Fruit fly (Drosophila melanogaster) whole organism, embryonic: ENCODE data around the gene CG33552.
A peak's percentile ranks its signal among the peaks of the same experiment; 100 is the strongest.

Source experiments
- CG10267 ChIP-seq: fragments of 200-800 bp; sonication (Bioruptor generic); optimal IDR thresholded peaks from 2 replicates; lab custom pipeline; 2018; ENCODE audit warnings: missing biosample characterization, mild to moderate bottlenecking, missing genetic modification characterization, moderate library complexity
- CG18599 ChIP-seq: fragments of 200-800 bp; sonication (Bioruptor generic); optimal IDR thresholded peaks from 3 replicates; lab custom pipeline; 2017; ENCODE audit warnings: missing biosample characterization, missing genetic modification characterization, mild to moderate bottlenecking, moderate library complexity, missing genetic modification reagents
- CG18619 ChIP-seq: fragments of 200-800 bp; sonication (Bioruptor generic); optimal IDR thresholded peaks from 3 replicates; lab custom pipeline; 2017; ENCODE audit warnings: missing biosample characterization, mild to moderate bottlenecking, missing genetic modification characterization
- Hmr ChIP-seq: fragments of 200-800 bp; sonication (Bioruptor generic); optimal IDR thresholded peaks from 3 replicates; lab custom pipeline; 2017; ENCODE audit warnings: mild to moderate bottlenecking, missing biosample characterization, missing genetic modification reagents, missing genetic modification characterization
- az2 ChIP-seq: fragments of 200-800 bp; sonication (Bioruptor generic); optimal IDR thresholded peaks from 3 replicates; lab custom pipeline; 2016; ENCODE audit warnings: missing biosample characterization, missing genetic modification characterization
- esg ChIP-seq: fragments of 200-800 bp; sonication (Bioruptor generic); conservative IDR thresholded peaks from 2 replicates; pipeline ENCODE4 v1.3.6; 2022; ENCODE audit warnings: missing biosample characterization, missing genetic modification characterization
- h ChIP-seq: fragments of >200 bp; optimal IDR thresholded peaks from 2 replicates; lab custom pipeline; 2017
- lola ChIP-seq, 3 experiments: fragments of >200 bp in 2 of 3; fragments of 200-800 bp in 1 of 3; sonication (Bioruptor generic) in 1 of 3; optimal IDR thresholded peaks; 2 replicates each; lab custom pipeline; 2017 to 2019; ENCODE audit warnings: missing biosample characterization in 3 of 3, missing genetic modification characterization in 3 of 3, mild to moderate bottlenecking in 1 of 3, moderate library complexity in 1 of 3
- phol ChIP-seq: fragments of 200-800 bp; sonication (Bioruptor generic); optimal IDR thresholded peaks from 3 replicates; lab custom pipeline; 2018; ENCODE audit warnings: missing biosample characterization, mild to moderate bottlenecking, missing genetic modification characterization, moderate library complexity
- pum ChIP-seq: fragments of 200-800 bp; sonication (Bioruptor generic); optimal IDR thresholded peaks from 2 replicates; lab custom pipeline; 2016; ENCODE audit warnings: missing biosample characterization, missing genetic modification characterization
- wdn ChIP-seq: fragments of 200-800 bp; sonication (Bioruptor generic); IDR thresholded peaks from 2 replicates; pipeline ENCODE4 v1.3.6; 2022; ENCODE audit warnings: missing biosample characterization, missing genetic modification characterization
- zen ChIP-seq: fragments of 200-800 bp; sonication (Bioruptor generic); optimal IDR thresholded peaks from 3 replicates; lab custom pipeline; 2018; ENCODE audit warnings: missing biosample characterization, mild to moderate bottlenecking, missing genetic modification characterization, moderate library complexity

DNA sequence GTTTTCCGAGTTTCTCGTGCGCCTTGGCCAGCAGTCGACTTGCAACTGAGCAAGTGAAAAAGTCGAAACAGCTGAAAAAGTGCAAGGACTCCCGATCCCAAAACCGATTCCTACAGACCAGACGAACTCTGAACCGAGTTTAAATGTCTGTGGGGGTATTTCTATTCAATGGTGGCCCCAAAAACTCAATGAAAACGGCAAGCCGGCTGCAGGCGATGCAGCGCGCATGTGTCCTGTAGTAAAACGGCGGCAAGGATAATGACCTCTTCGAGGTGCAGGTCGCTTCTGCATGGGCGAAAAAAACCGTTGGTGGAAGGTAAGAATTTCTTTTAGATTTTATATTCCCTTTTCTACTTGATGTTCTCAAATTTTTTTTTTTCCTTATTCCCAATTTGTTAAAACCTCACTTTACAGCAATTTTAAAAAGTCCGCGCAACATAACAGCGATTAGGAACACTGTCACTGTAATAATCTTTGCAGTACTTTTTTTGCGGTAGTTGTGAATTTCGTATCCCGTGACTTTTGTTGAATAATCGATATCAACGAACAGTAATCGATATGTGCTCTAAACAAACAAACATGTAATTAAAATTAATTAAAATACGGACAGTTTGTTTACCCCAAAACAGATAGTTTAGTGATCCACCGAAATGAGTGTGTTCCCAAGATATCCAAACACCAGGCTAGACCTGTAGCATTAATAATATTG lies 5.5 kb upstream of the CG33552 start, which contains the start of the genes Trpgamma and her:
- no peak for TF ChIP-seq esg (GFP tag; lab: Robert Waterston, UW)
- peak; percentile 91 for TF ChIP-seq CG10267
- no peak for TF ChIP-seq CG18599
- no peak for TF ChIP-seq lola (GFP tag; optimal IDR thresholded peaks at IDR 0.05; lab: Kevin White, UChicago)
- peak; percentile 48 for TF ChIP-seq Hmr (GFP tag; lab: Kevin White, UChicago)
- TF ChIP-seq zen, result peak; percentile 42
- TF ChIP-seq az2 (GFP tag; lab: Kevin White, UChicago), result no peak
- TF ChIP-seq pum (GFP tag; lab: Kevin White, UChicago), result no peak
- no peak for TF ChIP-seq CG18619 (GFP tag; lab: Kevin White, UChicago)
- no peak for TF ChIP-seq wdn
- no peak for TF ChIP-seq h (lab: Kevin White, UChicago)
- peak; percentile 10 for TF ChIP-seq phol
